Worm (Caenorhabditis elegans): ENCODE data around the gene stip-1.

Gene stip-1

ce11 chrII:10389776-10390175 lies 40.0 kb upstream of the stip-1 start (continued):
- peak in 1 of 2 experiments; percentile 69 for TF ChIP-seq mdl-1 (tag; optimal IDR thresholded peaks at IDR 0.05)
- TF ChIP-seq daf-12 (tag; optimal IDR thresholded peaks at IDR 0.05): no peak
- peak; percentile 17 for TF ChIP-seq zip-2 (tag; optimal IDR thresholded peaks at IDR 0.05)
- no peak for TF ChIP-seq nhr-42 (GFP tag; IDR thresholded peaks at IDR 0.05)
- TF ChIP-seq F26F4.8 (GFP tag; conservative IDR thresholded peaks at IDR 0.05): no peak
- no peak; the same call in none of the 2 replicates for TF ChIP-seq zfp-3 (GFP tag; conservative IDR thresholded peaks at IDR 0.05)
- peak; percentile 56 for TF ChIP-seq ama-1 (optimal IDR thresholded peaks at IDR 0.05)
- TF ChIP-seq gei-8 (GFP tag; optimal IDR thresholded peaks at IDR 0.05): peak; percentile 41
- TF ChIP-seq lin-15B (tag; optimal IDR thresholded peaks at IDR 0.05): no peak
- no peak for TF ChIP-seq nhr-237 (tag; optimal IDR thresholded peaks at IDR 0.05)
- no peak for TF ChIP-seq duxl-1 (tag; optimal IDR thresholded peaks at IDR 0.05; ENCODE audit: poor library complexity)
- peak; percentile 13 to 23 for TF ChIP-seq hif-1 (tag; optimal IDR thresholded peaks at IDR 0.05)
- TF ChIP-seq aly-2 (tag; optimal IDR thresholded peaks at IDR 0.05): no peak
- TF ChIP-seq Y105C5A.15 (GFP tag; IDR thresholded peaks at IDR 0.05): no peak
- TF ChIP-seq nhr-10 (tag; optimal IDR thresholded peaks at IDR 0.05): no peak
- no peak for TF ChIP-seq spr-3 (GFP tag; optimal IDR thresholded peaks at IDR 0.05)
- no peak for TF ChIP-seq unc-62 (GFP tag; optimal IDR thresholded peaks at IDR 0.05 in 1 of 2)
- TF ChIP-seq unc-62 (tag; optimal IDR thresholded peaks at IDR 0.05): no peak
- peak in 1 of 2 experiments; percentile 48 for TF ChIP-seq lsy-2 (tag; optimal IDR thresholded peaks at IDR 0.05)
- no peak for TF ChIP-seq F37D6.2 (tag; optimal IDR thresholded peaks at IDR 0.05)
- no peak for TF ChIP-seq skn-1 (tag; optimal IDR thresholded peaks at IDR 0.05)
- TF ChIP-seq attf-4 (tag; optimal IDR thresholded peaks at IDR 0.05): no peak
- no peak for TF ChIP-seq Y75B8A.6 (GFP tag; IDR thresholded peaks at IDR 0.05)
- no peak for TF ChIP-seq ZK337.2 (GFP tag; IDR thresholded peaks at IDR 0.05)
- TF ChIP-seq lir-3 (tag; optimal IDR thresholded peaks at IDR 0.05): no peak
- peak; percentile 81 for TF ChIP-seq hlh-30 (tag; optimal IDR thresholded peaks at IDR 0.05; ENCODE audit: insufficient read depth)
- no peak for TF ChIP-seq egl-43 (GFP tag; IDR thresholded peaks at IDR 0.05)
- peak; percentile 32; the same call in 1 of the 2 replicates for TF ChIP-seq lin-38 (GFP tag; IDR thresholded peaks at IDR 0.05)
- peak; percentile 53 for TF ChIP-seq nhr-102 (tag; optimal IDR thresholded peaks at IDR 0.05)
- TF ChIP-seq pha-4 (GFP tag; IDR thresholded peaks at IDR 0.05): peak; percentile 24; the same call in 1 of the 2 replicates
- peak; percentile 15 for TF ChIP-seq pha-4 (tag; optimal IDR thresholded peaks at IDR 0.05)

- TF ChIP-seq nhr-48 (tag; optimal IDR thresholded peaks at IDR 0.05) (peak; percentile 91), zip-11 (GFP tag; IDR thresholded peaks at IDR 0.05) (no peak), madf-9 (GFP tag; conservative IDR thresholded peaks at IDR 0.05) (0 out of 2 replicates have a peak, but pooled peaks have one; percentile 31), lin-15B (tag; optimal IDR thresholded peaks at IDR 0.05) (no peak), cey-2 (tag; optimal IDR thresholded peaks at IDR 0.05; ENCODE audit: borderline replicate concordance, insufficient read depth) (peak; percentile 85), arid-1 (GFP tag; conservative IDR thresholded peaks at IDR 0.05) (no peak), daf-12 (tag; optimal IDR thresholded peaks at IDR 0.05) (no peak), saeg-2 (GFP tag; IDR thresholded peaks at IDR 0.05) (0 out of 2 replicates have a peak, but pooled peaks have one; percentile 71), ceh-20 (GFP tag; IDR thresholded peaks at IDR 0.05) (peak; percentile 78), pqm-1 (tag; optimal IDR thresholded peaks at IDR 0.05) (peak; percentile 77), daf-16 (GFP tag; optimal IDR thresholded peaks at IDR 0.05) (no peak), daf-16 (tag; optimal IDR thresholded peaks at IDR 0.05) (peak; percentile 79), tra-1 (GFP tag; IDR thresholded peaks at IDR 0.05) (peak; percentile 74), F49E8.2 (tag; optimal IDR thresholded peaks at IDR 0.05; ENCODE audit: borderline replicate concordance) (no peak), nhr-28 (tag; optimal IDR thresholded peaks at IDR 0.05) (peak; percentile 88), ZK337.2 (GFP tag; IDR thresholded peaks at IDR 0.05) (no peak), sdz-12 (GFP tag; optimal IDR thresholded peaks at IDR 0.05) (no peak), Y105C5A.15 (GFP tag; IDR thresholded peaks at IDR 0.05) (no peak), lsy-2 (tag; optimal IDR thresholded peaks at IDR 0.05) (peak in 1 of 2 experiments; percentile 75), mxl-3 (GFP tag; optimal IDR thresholded peaks at IDR 0.05) (peak; percentile 93), Y5F2A.4 (GFP tag; optimal IDR thresholded peaks at IDR 0.05) (no peak), F26F4.8 (GFP tag; conservative IDR thresholded peaks at IDR 0.05) (no peak), spr-1 (tag; optimal IDR thresholded peaks at IDR 0.05) (peak; percentile 60), D1046.2 (GFP tag; IDR thresholded peaks at IDR 0.05) (no peak), lin-1 (GFP tag; IDR thresholded peaks at IDR 0.05) (0 out of 2 replicates have a peak, but pooled peaks have one; percentile 19), lin-39 (tag; optimal IDR thresholded peaks at IDR 0.05) (no peak)
Measured at ce11 chrII:10389038-10389437, 39.2 kb upstream of the stip-1 start.

All from whole organism, L4 larva.